Worm (Caenorhabditis elegans) whole organism, L4/young adult: Measurements from ENCODE around the gene mtm-9.

ENCODE experiments used
- W03F9.2 ChIP-seq: fragments of 150-350 bp; optimal IDR thresholded peaks from 2 replicates; lab custom pipeline; 2014; ENCODE audit warnings: missing biosample characterization, missing genetic modification characterization
- dao-5 ChIP-seq: sonication (generic microtip); optimal IDR thresholded peaks from 2 replicates; lab custom pipeline; 2016; ENCODE audit warnings: missing genotype, missing genetic modification characterization, moderate library complexity, missing compliant biosample characterization
- him-1 ChIP-seq: sonication (generic microtip); optimal IDR thresholded peaks from 2 replicates; lab custom pipeline; 2016; ENCODE audit warnings: missing genotype, missing genetic modification reagents, missing genetic modification characterization, missing compliant biosample characterization

The mtm-9 gene

DNA sequence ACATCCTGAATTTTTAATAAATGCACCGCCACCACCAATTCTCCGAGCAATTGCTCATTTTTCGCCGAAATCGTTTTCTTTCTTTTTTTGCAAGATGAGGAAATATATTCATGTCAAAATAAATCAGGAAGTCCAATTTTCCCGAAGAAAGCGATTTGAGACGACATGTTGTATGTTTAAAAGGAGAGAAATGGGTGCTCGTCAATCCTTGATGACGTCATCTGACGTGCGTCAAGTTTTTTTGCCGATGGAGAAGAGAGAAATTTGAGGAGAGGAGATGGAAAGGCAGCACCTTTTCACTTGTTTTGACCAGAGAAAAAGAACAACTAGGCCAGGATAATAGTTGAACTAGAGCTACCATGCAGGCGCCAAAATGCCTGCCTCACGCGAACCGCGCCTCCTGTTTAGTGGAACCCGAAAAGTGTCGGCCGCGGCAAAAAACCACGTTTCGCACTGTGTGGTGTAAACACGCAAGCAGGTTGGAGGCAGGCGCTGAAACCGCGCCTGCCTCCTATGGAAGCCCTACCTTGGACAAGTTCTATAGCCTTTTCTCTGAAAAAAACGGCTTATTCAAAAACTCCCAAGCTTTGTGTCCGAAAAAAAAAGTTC is 27.0 kb upstream of the mtm-9 start:
- no peak for TF ChIP-seq dao-5 (tag; lab: Kevin White, UChicago)
- no peak for TF ChIP-seq W03F9.2
- peak; percentile 38 for TF ChIP-seq him-1

DNA sequence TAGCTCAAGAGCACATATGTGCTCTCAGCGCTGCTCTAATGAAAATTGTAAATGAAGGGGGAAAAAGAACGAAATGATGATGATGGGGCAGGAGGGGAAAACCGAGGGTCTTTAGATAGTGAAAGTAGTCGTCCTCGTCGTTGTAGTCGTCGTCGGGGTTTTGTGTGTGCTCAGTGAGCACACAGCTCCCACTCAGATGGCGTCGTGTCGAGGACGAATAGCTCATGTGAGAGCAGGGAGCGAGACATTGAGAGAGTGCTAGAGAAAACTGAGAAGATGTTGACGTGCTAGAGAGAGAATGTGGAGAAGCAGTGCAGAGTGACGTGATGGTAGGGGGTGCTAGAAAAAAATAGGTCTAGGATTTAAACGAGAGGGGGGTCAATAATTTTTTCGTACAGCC is 25.6 kb upstream of the mtm-9 start:
- TF ChIP-seq him-1: peak; percentile 79
- no peak for TF ChIP-seq dao-5 (tag; lab: Kevin White, UChicago)

DNA sequence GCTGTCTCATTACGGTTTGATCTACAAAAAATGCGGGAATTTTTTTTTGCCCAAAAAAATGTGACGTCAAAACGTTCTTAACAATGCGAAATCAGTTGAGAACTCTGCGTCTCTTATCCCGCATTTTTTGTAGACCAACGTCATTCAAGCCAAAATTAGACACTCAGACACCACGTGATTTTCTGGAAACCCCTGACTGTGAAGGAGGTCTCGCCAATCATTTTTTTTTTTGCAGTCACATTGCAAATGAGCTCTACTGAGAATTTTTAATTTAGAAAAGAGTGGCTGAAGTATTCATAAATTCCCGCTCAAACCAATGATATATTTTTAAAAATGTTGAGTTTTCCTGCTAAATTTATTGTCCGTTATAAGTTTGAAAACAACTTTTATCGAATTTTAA is 24.9 kb upstream of the mtm-9 start:
- no peak for TF ChIP-seq dao-5 (tag; lab: Kevin White, UChicago)
- no peak for TF ChIP-seq W03F9.2
- no peak for TF ChIP-seq him-1

DNA sequence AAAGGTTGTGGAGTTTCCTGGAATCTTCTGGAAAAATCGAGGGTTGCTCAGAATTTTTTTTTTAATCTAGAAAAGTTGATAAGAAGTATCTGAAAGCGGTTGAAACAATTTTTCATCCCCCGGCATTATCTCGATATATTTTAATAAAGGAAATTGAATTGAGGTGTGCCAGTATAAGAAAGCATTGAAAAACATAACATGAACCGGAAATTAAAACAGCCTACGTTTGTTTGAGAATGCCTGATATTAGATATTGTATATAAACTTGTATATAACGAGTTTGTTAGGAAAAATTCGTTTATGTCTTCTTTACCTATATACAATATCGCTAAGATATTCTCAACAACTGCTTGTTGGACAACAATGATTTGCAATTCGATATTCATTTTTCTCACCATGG is 18.6 kb upstream of the mtm-9 start, which contains the start of gene str-30:
str-30 (plus strand) TSS at position 301 of the 400 bp plus-strand sequence.
- TF ChIP-seq him-1: no peak
- no peak for TF ChIP-seq W03F9.2
- no peak for TF ChIP-seq dao-5 (tag; lab: Kevin White, UChicago)

DNA sequence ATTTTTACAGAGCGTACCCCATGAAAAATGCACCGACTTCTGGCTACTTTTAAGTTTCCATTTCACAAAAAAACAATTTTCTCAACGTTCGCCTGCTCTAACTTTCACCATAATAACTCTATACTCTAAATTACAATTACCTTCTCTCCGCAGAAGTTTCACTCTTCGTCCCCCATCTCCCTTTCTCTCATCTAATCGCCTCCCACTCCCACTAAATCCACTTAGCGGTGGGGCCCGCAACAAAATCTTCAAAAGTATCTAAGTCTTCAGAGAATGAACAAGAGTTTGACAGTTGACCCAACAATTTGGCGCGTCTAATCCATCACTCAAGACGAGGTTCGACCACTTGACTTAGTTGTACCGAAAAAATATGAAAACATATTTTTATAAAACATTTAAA is 5.0 kb upstream of the mtm-9 start:
- TF ChIP-seq dao-5 (tag; lab: Kevin White, UChicago) (no peak), W03F9.2 (no peak)

DNA sequence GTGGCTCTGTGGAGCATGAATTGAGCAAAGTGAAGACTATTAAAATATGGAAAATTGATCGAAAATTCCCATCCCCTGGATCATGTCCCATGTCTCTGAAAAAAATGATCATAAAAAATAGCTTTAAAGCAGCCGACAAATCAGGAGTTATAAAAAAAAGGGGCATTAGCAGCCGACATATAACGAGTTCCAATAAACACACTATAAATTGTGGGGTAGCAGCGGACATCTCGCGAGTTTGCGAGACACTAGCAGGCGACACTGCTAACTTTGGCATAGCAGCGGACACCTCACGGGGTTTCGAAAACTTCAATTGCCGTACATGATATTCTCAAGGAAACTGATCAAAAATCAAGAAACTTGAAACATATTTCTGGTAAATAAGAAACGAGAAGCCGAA is 4.1 kb upstream of the mtm-9 start, which contains the start of gene hpo-36:
hpo-36 (minus strand) TSS at position 101 of the 400 bp plus-strand sequence.
- no peak for TF ChIP-seq him-1
- no peak for TF ChIP-seq W03F9.2
- no peak for TF ChIP-seq dao-5 (tag; lab: Kevin White, UChicago)

DNA sequence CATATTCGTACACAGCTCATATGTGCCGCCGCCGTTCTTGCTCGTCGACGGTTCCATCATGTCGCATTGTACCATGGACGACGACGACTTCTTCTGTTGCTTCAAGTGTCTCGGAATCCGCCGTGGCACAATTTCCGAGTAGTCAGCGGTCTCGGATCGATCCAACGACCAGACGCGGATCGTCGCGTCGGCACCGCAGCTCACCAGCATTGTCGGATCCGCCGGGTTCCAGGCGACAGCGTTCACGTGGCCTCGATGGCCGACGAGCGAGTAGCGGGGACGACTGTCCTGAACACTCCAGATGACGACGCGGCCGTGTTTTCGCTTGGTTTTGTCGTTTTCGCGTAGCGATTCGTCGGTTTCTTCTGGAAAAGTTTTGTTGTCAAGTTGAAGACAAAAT is 7.0 kb downstream of the mtm-9 start:
- no peak for TF ChIP-seq dao-5 (tag; lab: Kevin White, UChicago)
- TF ChIP-seq W03F9.2: no peak
- TF ChIP-seq him-1: no peak

DNA sequence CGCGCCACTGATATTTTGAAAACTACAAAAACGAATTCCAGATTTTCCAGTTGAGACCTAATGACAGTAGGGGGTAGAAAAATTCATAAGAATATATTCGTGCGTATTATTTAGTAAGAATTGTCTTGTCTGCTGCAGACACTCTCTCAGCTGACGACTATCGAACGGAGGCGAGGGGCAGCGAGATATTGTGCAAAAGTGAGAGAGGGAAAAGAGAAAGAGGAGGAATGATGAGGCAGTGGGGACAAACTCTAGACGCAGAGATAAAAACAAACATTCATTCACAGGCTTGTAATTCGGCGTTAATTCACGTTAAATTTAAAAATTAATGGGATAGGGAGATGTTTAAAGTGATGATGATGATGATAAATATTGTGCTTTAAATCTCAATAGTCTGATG is 13.5 kb downstream of the mtm-9 start, which contains the start of gene gid-7:
gid-7 (minus strand) TSS at position 188 of the 400 bp plus-strand sequence.
- TF ChIP-seq dao-5 (tag; lab: Kevin White, UChicago) (no peak), W03F9.2 (no peak), him-1 (no peak)

DNA sequence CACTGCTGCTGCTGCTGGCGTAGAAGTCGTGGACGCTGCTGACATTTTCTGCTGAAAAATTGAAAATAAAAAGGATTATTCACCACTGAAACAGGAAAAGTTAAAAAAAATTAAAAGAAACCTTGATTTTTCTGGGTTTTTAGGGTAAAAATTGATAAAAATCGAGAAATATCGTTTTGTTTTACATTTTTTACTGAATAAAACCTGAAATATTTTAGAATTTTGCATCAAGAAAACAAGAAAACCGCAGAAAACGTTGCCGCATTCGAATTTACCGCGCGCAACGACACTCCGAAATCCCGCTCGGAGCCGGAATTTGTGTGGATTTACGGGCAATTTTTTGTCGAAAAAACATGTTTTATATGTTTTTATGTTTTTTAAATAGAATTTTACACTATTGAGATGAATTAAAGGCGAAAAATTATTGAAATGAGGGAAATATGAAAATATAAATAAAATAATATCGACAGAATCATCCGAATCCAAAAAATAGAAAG is 16.1 kb downstream of the mtm-9 start, which contains the start of gene chk-1:
chk-1 (minus strand) TSS at position 51 of the 497 bp plus-strand sequence.
- TF ChIP-seq him-1 (no peak), dao-5 (tag; lab: Kevin White, UChicago) (no peak), W03F9.2 (no peak)

DNA sequence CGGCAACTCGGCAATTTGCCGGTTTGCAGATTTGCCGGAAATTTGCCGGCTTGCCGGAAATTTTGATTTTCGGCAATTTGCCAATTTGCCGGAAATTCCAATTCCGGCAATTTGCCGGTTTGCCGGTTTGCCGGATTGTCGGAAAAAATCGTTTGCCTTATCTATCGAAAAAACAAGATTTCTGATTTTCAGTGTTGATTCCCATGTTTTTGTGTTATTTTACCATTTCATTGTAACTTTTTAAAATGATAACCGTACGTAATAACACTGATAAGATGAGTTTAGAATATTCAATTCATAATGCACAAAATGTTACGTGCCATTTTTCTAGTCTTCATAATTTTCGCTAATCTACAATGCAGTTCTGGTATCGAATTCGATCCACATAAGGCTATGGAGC is 17.5 kb downstream of the mtm-9 start, which contains the start of gene oac-55:
oac-55 (plus strand) TSS at position 301 of the 400 bp plus-strand sequence.
- TF ChIP-seq dao-5 (tag; lab: Kevin White, UChicago) (no peak), him-1 (no peak), W03F9.2 (no peak)

DNA sequence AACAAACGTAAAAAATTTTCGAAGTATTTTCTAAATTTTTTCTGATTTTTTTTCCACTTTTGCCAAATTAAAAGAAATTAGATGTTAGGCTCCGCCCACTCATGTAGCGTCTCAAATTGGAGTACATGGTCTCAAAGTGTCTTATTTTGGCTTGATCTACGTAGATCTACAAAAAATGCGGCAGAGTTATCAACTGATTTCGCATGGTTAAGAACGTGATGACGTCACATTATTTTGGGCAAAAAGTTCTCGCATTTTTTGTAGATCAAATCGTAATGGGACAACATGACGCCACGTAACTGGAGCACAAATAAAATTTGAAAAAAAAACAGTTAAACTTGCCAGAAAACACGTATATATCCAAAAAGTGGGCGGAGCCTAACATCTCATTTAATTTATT is 18.5 kb downstream of the mtm-9 start:
- no peak for TF ChIP-seq dao-5 (tag; lab: Kevin White, UChicago)
- TF ChIP-seq him-1: no peak
- TF ChIP-seq W03F9.2: no peak

DNA sequence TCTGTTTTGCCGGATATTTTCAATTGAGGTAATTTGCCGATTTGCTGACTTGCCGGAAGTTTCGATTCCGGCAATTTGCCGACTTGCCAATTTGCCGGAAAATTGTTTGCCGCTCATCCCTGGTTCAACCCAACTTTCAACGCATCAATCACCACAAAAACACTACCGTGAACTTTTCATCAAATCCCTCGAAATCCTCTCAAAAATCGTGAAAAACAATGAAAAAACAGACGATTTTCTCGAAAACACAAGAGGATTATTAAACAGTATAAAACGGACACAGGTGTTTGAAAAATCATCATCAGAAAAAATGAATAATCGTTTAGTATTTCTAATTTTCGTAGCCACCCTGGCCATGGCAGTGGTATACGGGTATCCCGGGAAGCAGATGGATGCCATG is 23.5 kb downstream of the mtm-9 start, which contains the start of gene Y39H10A.1:
Y39H10A.1 (plus strand) TSS at position 301 of the 400 bp plus-strand sequence.
- TF ChIP-seq W03F9.2 (no peak), dao-5 (tag; lab: Kevin White, UChicago) (no peak), him-1 (no peak)

DNA sequence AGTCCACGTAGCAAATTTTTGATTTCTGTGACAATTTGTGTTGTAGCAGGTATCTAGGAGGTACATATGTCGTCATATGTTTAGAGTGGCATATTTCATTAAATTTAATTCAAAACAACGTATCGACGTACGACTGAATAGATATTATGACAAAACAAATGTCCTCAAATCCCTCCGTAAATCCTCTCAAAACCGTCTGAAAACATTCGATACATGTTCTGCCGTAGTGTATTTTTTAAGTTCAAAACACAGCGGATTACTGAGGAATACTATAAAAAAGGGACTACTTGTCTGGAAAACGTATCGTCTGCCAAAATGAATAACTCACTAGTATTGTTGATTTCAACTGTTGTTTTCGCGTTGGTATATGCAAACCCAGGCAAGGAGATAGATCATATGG is 24.9 kb downstream of the mtm-9 start, which contains the start of gene R08E5.4:
R08E5.4 (plus strand) TSS at position 301 of the 400 bp plus-strand sequence.
- TF ChIP-seq him-1 (no peak), W03F9.2 (no peak), dao-5 (tag; lab: Kevin White, UChicago) (no peak)

DNA sequence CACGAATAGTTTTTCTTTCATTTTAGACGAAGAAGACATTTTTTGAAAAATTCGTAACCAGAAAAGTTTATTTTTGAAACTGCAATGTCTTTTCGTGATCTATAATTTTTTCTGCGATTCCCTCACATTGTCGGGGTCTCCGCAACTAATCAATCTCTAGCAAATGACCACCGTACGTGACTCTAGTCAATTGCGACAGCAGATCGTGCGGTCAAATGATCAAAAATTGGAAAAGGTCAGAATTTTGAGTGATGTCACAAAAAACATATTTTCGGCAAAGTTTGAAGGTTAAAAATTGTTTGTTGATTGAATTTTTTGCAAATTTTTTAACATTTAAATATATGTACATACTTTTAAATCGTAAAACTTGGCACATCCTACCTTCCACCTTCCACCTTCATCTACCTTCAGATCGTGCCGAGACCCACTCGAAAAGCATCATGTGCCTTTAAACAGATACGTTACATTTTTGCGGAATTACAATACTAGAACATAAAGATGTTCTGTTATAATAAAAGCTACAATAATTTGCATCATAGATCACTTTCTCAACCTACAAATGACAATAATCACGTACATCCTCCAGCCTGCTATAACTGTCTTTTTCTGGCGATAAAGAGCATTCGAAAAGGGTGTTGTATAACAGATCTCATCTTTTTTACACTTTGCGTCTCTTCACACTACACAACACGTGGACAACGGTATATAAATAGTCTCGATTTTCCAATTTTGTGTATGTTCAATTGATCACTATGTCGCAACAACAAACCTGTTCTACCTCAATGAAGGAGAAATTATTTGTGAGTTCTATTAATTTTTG is 28.3 kb downstream of the mtm-9 start, which contains the start of the genes R08E5.1 and rips-1:
R08E5.1 (minus strand) TSS at position 82 of the 820 bp plus-strand sequence.
rips-1 (plus strand) TSS at position 585 of the 820 bp plus-strand sequence.
- TF ChIP-seq W03F9.2 (no peak), him-1 (no peak), dao-5 (tag; lab: Kevin White, UChicago) (no peak)
